Worm (Caenorhabditis elegans) whole organism, L1 larva: Measurements from ENCODE around the gene flp-21.

Source experiments
- fkh-10 ChIP-seq: sonication (generic microtip); optimal IDR thresholded peaks from 2 replicates; lab custom pipeline; 2017; ENCODE audit warnings: missing biosample characterization, missing genetic modification reagents, missing genetic modification characterization
- fos-1 ChIP-seq: fragments of 150-350 bp; optimal IDR thresholded peaks from 2 replicates; lab custom pipeline; 2014; ENCODE audit warnings: missing biosample characterization, missing genetic modification characterization
- hpl-2 ChIP-seq: fragments of 150-350 bp; optimal IDR thresholded peaks from 2 replicates; lab custom pipeline; 2014; ENCODE audit warnings: missing biosample characterization, missing genetic modification reagents, missing genetic modification characterization
- lir-3 ChIP-seq: sonication (generic microtip); optimal IDR thresholded peaks from 2 replicates; lab custom pipeline; 2016; ENCODE audit warnings: mild to moderate bottlenecking, missing genetic modification characterization, moderate library complexity, missing compliant biosample characterization; ENCODE audit not compliant: poor library complexity
- mdl-1 ChIP-seq, 2 experiments: fragments of 150-350 bp; optimal IDR thresholded peaks; 2 replicates each; lab custom pipeline; 2014 to 2017; ENCODE audit warnings: missing biosample characterization in 2 of 2, missing genetic modification characterization in 2 of 2, inconsistent platforms in 1 of 2
- mef-2 ChIP-seq: fragments of 150-350 bp; optimal IDR thresholded peaks from 2 replicates; lab custom pipeline; 2014; ENCODE audit warnings: missing biosample characterization, missing genetic modification characterization
- nhr-12 ChIP-seq: sonication (generic microtip); optimal IDR thresholded peaks from 2 replicates; lab custom pipeline; 2017; ENCODE audit warnings: missing biosample characterization, missing genetic modification characterization
- nhr-20 ChIP-seq: sonication (generic microtip); optimal IDR thresholded peaks from 2 replicates; lab custom pipeline; 2016; ENCODE audit warnings: mild to moderate bottlenecking, missing genetic modification characterization, missing compliant biosample characterization
- sox-4 ChIP-seq: sonication (generic microtip); optimal IDR thresholded peaks from 2 replicates; lab custom pipeline; 2016; ENCODE audit warnings: missing genetic modification characterization, missing compliant biosample characterization
- unc-130 ChIP-seq: fragments of 150-350 bp; optimal IDR thresholded peaks from 2 replicates; lab custom pipeline; 2017; ENCODE audit warnings: missing biosample characterization, missing genetic modification characterization, inconsistent platforms
- ztf-11 ChIP-seq, 2 experiments: sonication (generic microtip); optimal IDR thresholded peaks; 2 replicates each; lab custom pipeline; 2016 to 2017; ENCODE audit warnings: missing genetic modification characterization in 2 of 2, missing biosample characterization in 1 of 2, missing compliant biosample characterization in 1 of 2

DNA sequence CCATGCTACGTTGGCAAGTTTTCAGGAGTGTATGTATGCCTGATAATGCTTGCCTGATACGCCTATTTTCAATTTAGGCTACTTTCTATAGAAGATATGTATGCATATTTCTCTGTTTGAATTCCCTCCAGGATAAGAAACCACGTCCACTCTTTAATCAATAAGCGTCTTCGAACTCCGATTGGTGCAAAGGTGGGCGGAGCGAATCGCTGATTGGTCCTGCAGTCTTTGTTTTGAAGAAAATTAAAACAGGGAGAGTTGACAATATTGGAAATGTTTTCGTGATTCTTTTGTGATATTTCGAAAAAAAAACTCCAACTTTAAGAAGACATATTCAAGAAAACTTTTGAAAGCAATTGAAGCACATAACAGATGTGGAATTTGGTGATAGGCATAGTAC is 31.3 kb upstream of the flp-21 start:
- TF ChIP-seq hpl-2: no peak
- TF ChIP-seq nhr-12 (tag; lab: Kevin White, UChicago): no peak
- no peak for TF ChIP-seq mef-2 (tag; lab: Kevin White, UChicago)
- no peak for TF ChIP-seq ztf-11 (tag; optimal IDR thresholded peaks at IDR 0.05; lab: Kevin White, UChicago)
- TF ChIP-seq lir-3 (tag; lab: Kevin White, UChicago): no peak
- TF ChIP-seq fos-1: no peak
- TF ChIP-seq mdl-1 (tag; optimal IDR thresholded peaks at IDR 0.05; lab: Kevin White, UChicago): no peak
- TF ChIP-seq nhr-20: no peak
- TF ChIP-seq fkh-10: no peak
- TF ChIP-seq sox-4 (tag; lab: Kevin White, UChicago): no peak
- TF ChIP-seq unc-130: no peak
